Fruit fly (Drosophila melanogaster): ENCODE measurements around the gene Madm.

Gene Madm

DNA sequence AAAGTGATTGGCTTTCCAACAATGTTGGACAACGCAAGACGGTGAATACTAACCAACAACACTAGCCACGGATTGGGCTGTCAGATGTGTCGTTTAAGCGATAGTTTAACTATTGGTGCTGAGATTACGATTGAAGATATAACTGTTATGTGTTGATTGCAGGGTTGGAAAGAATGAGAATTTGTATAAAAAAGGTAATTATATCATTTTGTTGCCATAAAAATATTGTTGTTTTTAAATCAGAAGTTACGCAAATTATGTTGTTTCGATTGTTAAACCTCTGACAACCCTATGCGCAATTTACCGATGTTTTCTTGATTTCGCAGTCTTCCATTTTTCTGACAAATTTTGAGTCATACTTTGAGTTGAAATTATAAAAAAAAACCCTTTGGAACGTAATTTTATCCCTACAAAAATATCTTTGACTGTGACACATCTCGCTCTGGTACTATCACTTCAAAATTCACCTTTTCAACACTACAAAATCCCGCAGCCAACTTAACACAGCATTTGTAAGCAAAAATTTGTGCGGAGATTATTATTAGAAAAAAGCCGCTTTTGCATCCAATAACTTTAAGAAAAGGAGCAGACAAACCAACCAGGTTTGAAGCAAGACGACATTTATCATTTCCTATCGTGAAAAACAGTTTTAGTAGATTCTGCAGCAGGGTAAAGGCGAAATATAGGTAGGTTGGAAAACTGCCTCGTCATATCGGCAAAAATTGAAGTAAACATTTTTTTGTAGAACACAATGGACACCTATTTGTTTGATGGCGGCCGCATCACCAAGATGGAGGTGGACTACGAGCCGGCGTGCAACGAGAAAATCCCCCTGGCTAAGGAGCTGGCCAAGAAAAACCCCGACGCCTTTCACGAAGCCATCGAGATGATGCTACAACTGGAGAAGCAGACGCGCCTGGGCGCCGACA is 47.0 kb downstream of the Madm start, which contains the start of the genes Hat1 and Rpn5 (continued):
- TF ChIP-seq CG17385 (GFP tag; optimal IDR thresholded peaks at IDR 0.05) (peak; percentile 66), Drgx (GFP tag; IDR thresholded peaks at IDR 0.05) (no peak), hkb (optimal IDR thresholded peaks at IDR 0.05) (no peak), hkb (GFP tag; IDR thresholded peaks at IDR 0.05) (peak; percentile 56), sisA (GFP tag; IDR thresholded peaks at IDR 0.05) (peak; percentile 78), NK7.1 (GFP tag; optimal IDR thresholded peaks at IDR 0.05) (peak; percentile 72), CG15696 (tag; optimal IDR thresholded peaks at IDR 0.05) (peak; percentile 62), pita (GFP tag; optimal IDR thresholded peaks at IDR 0.05) (no peak), tup (GFP tag; optimal IDR thresholded peaks at IDR 0.05) (peak; percentile 56), CG3065 (GFP tag; optimal IDR thresholded peaks at IDR 0.05) (peak; percentile 51), CG9727 (GFP tag; optimal IDR thresholded peaks at IDR 0.05) (peak; percentile 87), CG13287 (GFP tag; IDR thresholded peaks at IDR 0.05; ENCODE audit: partially characterized antibody) (peak; percentile 83), CG11093 (GFP tag; IDR thresholded peaks at IDR 0.05) (peak; percentile 62; the same call in 1 of the 3 replicates), Blimp-1 (GFP tag; optimal IDR thresholded peaks at IDR 0.05) (peak; percentile 56), ken (GFP tag; IDR thresholded peaks at IDR 0.05) (0 out of 3 replicates have a peak, but pooled peaks have one; percentile 60), ato (GFP tag; IDR thresholded peaks at IDR 0.05; ENCODE audit: partially characterized antibody) (0 out of 2 replicates have a peak, but pooled peaks have one; percentile 13), kah (GFP tag; optimal IDR thresholded peaks at IDR 0.05) (no peak), CG7745 (tag; optimal IDR thresholded peaks at IDR 0.05) (no peak), Rx (GFP tag; IDR thresholded peaks at IDR 0.05) (no peak; the same call in 1 of the 2 replicates), NfI (GFP tag; optimal IDR thresholded peaks at IDR 0.05) (peak; percentile 65), CG7357 (GFP tag; IDR thresholded peaks at IDR 0.05) (peak; percentile 50; the same call in 2 of the 3 replicates), CG33557 (GFP tag; optimal IDR thresholded peaks at IDR 0.05) (peak; percentile 56), dati (GFP tag; IDR thresholded peaks at IDR 0.05) (no peak), Dad (GFP tag; optimal IDR thresholded peaks at IDR 0.05) (peak; percentile 88), disco-r (GFP tag; optimal IDR thresholded peaks at IDR 0.05) (peak; percentile 92), fd64A (GFP tag; optimal IDR thresholded peaks at IDR 0.05) (no peak), CG17802 (tag; optimal IDR thresholded peaks at IDR 0.05) (peak; percentile 33), CG4424 (GFP tag; optimal IDR thresholded peaks at IDR 0.05) (peak; percentile 91), nmo (GFP tag; optimal IDR thresholded peaks at IDR 0.05) (peak; percentile 87), Dref (GFP tag; IDR thresholded peaks at IDR 0.05) (peak; percentile 30; the same call in 1 of the 2 replicates), pum (GFP tag; optimal IDR thresholded peaks at IDR 0.05) (peak; percentile 93), CG5245 (GFP tag; optimal IDR thresholded peaks at IDR 0.05) (peak; percentile 82), Atf3 (GFP tag; optimal IDR thresholded peaks at IDR 0.05) (peak; percentile 82), CG11456 (GFP tag; IDR thresholded peaks at IDR 0.05) (peak; percentile 63; the same call in 2 of the 3 replicates), eyg (GFP tag; optimal IDR thresholded peaks at IDR 0.05) (peak; percentile 72), knrl (GFP tag; IDR thresholded peaks at IDR 0.05; ENCODE audit: partially characterized antibody) (peak; percentile 84), Dip2 (GFP tag; IDR thresholded peaks at IDR 0.05) (no peak), CG12219 (GFP tag; optimal IDR thresholded peaks at IDR 0.05) (no peak), CG33213 (GFP tag; optimal IDR thresholded peaks at IDR 0.05) (peak; percentile 76), insv (GFP tag; optimal IDR thresholded peaks at IDR 0.05) (peak in 1 of 2 experiments; percentile 53), Hand (GFP tag; optimal IDR thresholded peaks at IDR 0.05) (no peak), Atf6 (GFP tag; IDR thresholded peaks at IDR 0.05) (peak; percentile 54; the same call in 1 of the 2 replicates), usp (GFP tag; optimal IDR thresholded peaks at IDR 0.05) (no peak), zen2 (GFP tag; IDR thresholded peaks at IDR 0.05; ENCODE audit: partially characterized antibody) (peak; percentile 66; the same call in 2 of the 3 replicates), Spps (tag; optimal IDR thresholded peaks at IDR 0.05) (peak; percentile 24), az2 (GFP tag; optimal IDR thresholded peaks at IDR 0.05) (peak; percentile 84), CG9876 (GFP tag; optimal IDR thresholded peaks at IDR 0.05) (peak; percentile 73), Six4 (GFP tag; optimal IDR thresholded peaks at IDR 0.05) (peak; percentile 74)

All from whole organism, embryonic.